Fruit fly (Drosophila melanogaster): ENCODE data around the gene CG9799.

dm6 chr3R:13422178-13422577 lies 33.7 kb upstream of the CG9799 start:
- TF ChIP-seq CG8632 (GFP tag; optimal IDR thresholded peaks at IDR 0.05) (no peak), Sox102F (GFP tag; optimal IDR thresholded peaks at IDR 0.05) (no peak), CG34406 (GFP tag; optimal IDR thresholded peaks at IDR 0.05) (no peak), Blimp-1 (GFP tag; optimal IDR thresholded peaks at IDR 0.05) (no peak), CG10669 (GFP tag; optimal IDR thresholded peaks at IDR 0.05) (no peak), CG3032 (tag; optimal IDR thresholded peaks at IDR 0.05) (no peak), Ets96B (tag; optimal IDR thresholded peaks at IDR 0.05) (no peak), Lpt (GFP tag; optimal IDR thresholded peaks at IDR 0.05) (no peak), CG7368 (GFP tag; optimal IDR thresholded peaks at IDR 0.05) (no peak), CG6854 (GFP tag; optimal IDR thresholded peaks at IDR 0.05) (no peak)
